Fruit fly (Drosophila melanogaster) whole organism, embryonic: Measurements from ENCODE around the gene PIG-B.

Source experiments
- Asciz ChIP-seq: fragments of 200-800 bp; sonication (Bioruptor generic); optimal IDR thresholded peaks from 2 replicates; lab custom pipeline; 2017; ENCODE audit warnings: missing biosample characterization, mild to moderate bottlenecking, missing genetic modification characterization, missing genetic modification reagents
- Bteb2 ChIP-seq: fragments of 200-800 bp; sonication (Bioruptor generic); optimal IDR thresholded peaks from 2 replicates; lab custom pipeline; 2016; ENCODE audit warnings: missing biosample characterization, missing genetic modification characterization
- C15 ChIP-seq: fragments of 200-800 bp; sonication (Bioruptor generic); IDR thresholded peaks from 3 replicates; pipeline ENCODE4 v1.3.6; 2022; ENCODE audit warnings: missing biosample characterization, missing genetic modification characterization
- CG11085 ChIP-seq: fragments of 200-800 bp; sonication (Bioruptor generic); IDR thresholded peaks from 2 replicates; pipeline ENCODE4 v1.3.6; 2022; ENCODE audit warnings: missing biosample characterization, missing genetic modification characterization
- CG11093 ChIP-seq: fragments of 200-800 bp; sonication (Bioruptor generic); IDR thresholded peaks from 3 replicates; pipeline ENCODE4 v1.3.6; 2022; ENCODE audit warnings: missing biosample characterization, missing genetic modification characterization
- CG11456 ChIP-seq: fragments of 200-800 bp; sonication (Bioruptor generic); IDR thresholded peaks from 3 replicates; pipeline ENCODE4 v1.3.6; 2022; ENCODE audit warnings: missing biosample characterization, missing genetic modification characterization
- CG11560 ChIP-seq: fragments of 200-800 bp; sonication (Bioruptor generic); IDR thresholded peaks from 3 replicates; pipeline ENCODE4 v1.3.6; 2022; ENCODE audit warnings: missing biosample characterization, missing genetic modification characterization
- CG11696 ChIP-seq: fragments of 200-800 bp; sonication (Bioruptor generic); IDR thresholded peaks from 2 replicates; pipeline ENCODE4 v1.3.6; 2022; ENCODE audit warnings: missing biosample characterization, missing genetic modification characterization
- CG13123 ChIP-seq: fragments of 200-800 bp; sonication (Bioruptor generic); optimal IDR thresholded peaks from 2 replicates; lab custom pipeline; 2016; ENCODE audit warnings: missing biosample characterization, missing genetic modification characterization
- CG13424 ChIP-seq: fragments of 200-800 bp; sonication (Bioruptor generic); optimal IDR thresholded peaks from 2 replicates; lab custom pipeline; 2019; ENCODE audit warnings: missing biosample characterization, mild to moderate bottlenecking, missing genetic modification characterization, moderate library complexity
- CG14014 ChIP-seq: fragments of 200-800 bp; sonication (Bioruptor generic); IDR thresholded peaks from 2 replicates; pipeline ENCODE4 v1.3.6; 2022; ENCODE audit warnings: missing biosample characterization, missing genetic modification characterization
- CG15479 ChIP-seq: fragments of 200-800 bp; sonication (Bioruptor generic); optimal IDR thresholded peaks from 3 replicates; lab custom pipeline; 2019; ENCODE audit warnings: missing biosample characterization, mild to moderate bottlenecking, missing genetic modification characterization, moderate library complexity
- CG16815 ChIP-seq: fragments of 200-800 bp; sonication (Bioruptor generic); optimal IDR thresholded peaks from 3 replicates; lab custom pipeline; 2017; ENCODE audit warnings: missing biosample characterization, mild to moderate bottlenecking, missing genetic modification characterization
- CG18011 ChIP-seq: fragments of 200-800 bp; sonication (Bioruptor generic); optimal IDR thresholded peaks from 2 replicates; lab custom pipeline; 2017; ENCODE audit warnings: missing biosample characterization, missing genetic modification characterization, mild to moderate bottlenecking, moderate library complexity, missing genotype
- CG30431 ChIP-seq: fragments of 200-800 bp; sonication (Bioruptor generic); optimal IDR thresholded peaks from 2 replicates; lab custom pipeline; 2017; ENCODE audit warnings: missing biosample characterization, missing genetic modification characterization
- CG3726 ChIP-seq: fragments of 200-800 bp; sonication (Bioruptor generic); IDR thresholded peaks from 3 replicates; pipeline ENCODE4, ENCODE4 v1.3.6; 2022; ENCODE audit warnings: missing biosample characterization, missing genetic modification characterization
- CG43689 ChIP-seq: fragments of 200-800 bp; sonication (Bioruptor generic); IDR thresholded peaks from 2 replicates; pipeline ENCODE4 v1.3.6; 2022; ENCODE audit warnings: missing biosample characterization, missing genetic modification characterization
- CG4820 ChIP-seq: fragments of 200-800 bp; sonication (Bioruptor generic); optimal IDR thresholded peaks from 3 replicates; lab custom pipeline; 2016; ENCODE audit warnings: missing biosample characterization, missing genetic modification characterization
- CG6654 ChIP-seq: fragments of 200-800 bp; sonication (Bioruptor generic); optimal IDR thresholded peaks from 2 replicates; lab custom pipeline; 2017; ENCODE audit warnings: missing biosample characterization, mild to moderate bottlenecking, missing genetic modification characterization
- CG6689 ChIP-seq: fragments of 200-800 bp; sonication (Bioruptor generic); IDR thresholded peaks from 2 replicates; pipeline ENCODE4 v1.3.6; 2022; ENCODE audit warnings: missing biosample characterization, missing genetic modification characterization
- CG7963 ChIP-seq: fragments of 200-800 bp; sonication (Bioruptor generic); IDR thresholded peaks from 3 replicates; pipeline ENCODE4 v1.3.6; 2022; ENCODE audit warnings: missing biosample characterization, missing genetic modification characterization; ENCODE audit not compliant: partially characterized antibody
- CG8290 ChIP-seq, 3 experiments: fragments of 200-800 bp; sonication (Bioruptor generic); optimal IDR thresholded peaks; 2 replicates each; lab custom pipeline; 2016 to 2019; ENCODE audit warnings: missing biosample characterization in 3 of 3, missing genetic modification characterization in 3 of 3, mild to moderate bottlenecking in 2 of 3, moderate library complexity in 1 of 3
- CG8924 ChIP-seq: fragments of 200-800 bp; optimal IDR thresholded peaks from 3 replicates; lab custom pipeline; 2019; ENCODE audit warnings: missing biosample characterization, mild to moderate bottlenecking, missing genetic modification characterization, moderate library complexity
- CG9437 ChIP-seq: fragments of 200-800 bp; sonication (Bioruptor generic); optimal IDR thresholded peaks from 2 replicates; lab custom pipeline; 2018; ENCODE audit warnings: missing biosample characterization, mild to moderate bottlenecking, missing genetic modification characterization
- CG9817 ChIP-seq: fragments of 200-800 bp; sonication (Bioruptor generic); optimal IDR thresholded peaks from 2 replicates; lab custom pipeline; 2018; ENCODE audit warnings: missing biosample characterization, mild to moderate bottlenecking, missing genetic modification characterization, moderate library complexity
- Dip2 ChIP-seq: fragments of 200-800 bp; sonication (Bioruptor generic); IDR thresholded peaks from 2 replicates; pipeline ENCODE4 v1.3.6; 2022; ENCODE audit warnings: missing biosample characterization, missing genetic modification characterization
- Fer3 ChIP-seq: fragments of 200-800 bp; sonication (Bioruptor generic); optimal IDR thresholded peaks from 2 replicates; lab custom pipeline; 2018; ENCODE audit warnings: missing biosample characterization, mild to moderate bottlenecking, missing genetic modification characterization, moderate library complexity
- HHEX ChIP-seq: fragments of 200-800 bp; sonication (Bioruptor generic); optimal IDR thresholded peaks from 3 replicates; lab custom pipeline; 2017; ENCODE audit warnings: missing biosample characterization, mild to moderate bottlenecking, missing genetic modification characterization, missing genetic modification reagents
- HLHmδ ChIP-seq: fragments of 200-800 bp; sonication (Bioruptor generic); optimal IDR thresholded peaks from 2 replicates; lab custom pipeline; 2018; ENCODE audit warnings: missing biosample characterization, mild to moderate bottlenecking, missing genetic modification characterization, moderate library complexity
- Hr78 ChIP-seq, 2 experiments: fragments of 200-800 bp in 1 of 2; fragments of >200 bp in 1 of 2; sonication (Bioruptor generic) in 1 of 2; optimal IDR thresholded peaks; 2 replicates each; lab custom pipeline; 2017 to 2019; ENCODE audit warnings: missing biosample characterization in 2 of 2, missing genetic modification characterization in 2 of 2, mild to moderate bottlenecking in 1 of 2, moderate library complexity in 1 of 2
- Scr ChIP-seq: fragments of 200-800 bp; sonication (Bioruptor generic); IDR thresholded peaks from 2 replicates; pipeline ENCODE4 v1.3.6; 2022; ENCODE audit warnings: missing biosample characterization, missing genetic modification characterization; ENCODE audit not compliant: partially characterized antibody
- aop ChIP-seq: fragments of 200-800 bp; sonication (Bioruptor generic); IDR thresholded peaks from 2 replicates; pipeline ENCODE4 v1.3.6; 2022; ENCODE audit warnings: missing biosample characterization, missing genetic modification characterization
- chif ChIP-seq, 2 experiments: fragments of 200-800 bp; sonication (Bioruptor generic); optimal IDR thresholded peaks; 3 replicates each; lab custom pipeline; 2016; ENCODE audit warnings: missing biosample characterization in 2 of 2, missing genetic modification characterization in 2 of 2
- crc ChIP-seq: fragments of 200-800 bp; sonication (Bioruptor generic); optimal IDR thresholded peaks from 2 replicates; lab custom pipeline; 2016; ENCODE audit warnings: missing biosample characterization, missing genetic modification characterization
- croc ChIP-seq: fragments of 200-800 bp; sonication (Bioruptor generic); conservative IDR thresholded peaks from 3 replicates; pipeline ENCODE4 v1.3.6; 2022; ENCODE audit warnings: missing biosample characterization, missing genetic modification characterization
- da ChIP-seq: fragments of 200-800 bp; sonication (Bioruptor generic); optimal IDR thresholded peaks from 2 replicates; lab custom pipeline; 2016; ENCODE audit warnings: missing biosample characterization, missing genetic modification characterization
- disco-r ChIP-seq: fragments of 200-800 bp; sonication (Bioruptor generic); optimal IDR thresholded peaks from 2 replicates; lab custom pipeline; 2016; ENCODE audit warnings: missing biosample characterization, missing genetic modification characterization
- fd96Cb ChIP-seq: fragments of 200-800 bp; sonication (Bioruptor generic); optimal IDR thresholded peaks from 2 replicates; lab custom pipeline; 2018; ENCODE audit warnings: missing biosample characterization, mild to moderate bottlenecking, missing genetic modification characterization, moderate library complexity
- gcm2 ChIP-seq: fragments of 200-800 bp; sonication (Bioruptor generic); optimal IDR thresholded peaks from 2 replicates; lab custom pipeline; 2016; ENCODE audit warnings: missing biosample characterization, missing genetic modification characterization
- klu ChIP-seq: fragments of 200-800 bp; sonication (Bioruptor generic); IDR thresholded peaks from 2 replicates; pipeline ENCODE4 v1.3.6; 2022; ENCODE audit warnings: missing biosample characterization, missing genetic modification characterization
- onecut ChIP-seq: fragments of 200-800 bp; sonication (Bioruptor generic); IDR thresholded peaks from 2 replicates; pipeline ENCODE4 v1.3.6; 2022; ENCODE audit warnings: missing biosample characterization, missing genetic modification characterization
- pan ChIP-seq, 4 experiments: fragments of >200 bp in 3 of 4; fragments of 200-800 bp in 1 of 4; sonication (Bioruptor generic) in 1 of 4; optimal IDR thresholded peaks in 3 of 4; IDR thresholded peaks in 1 of 4; 2 replicates each; pipeline versions ENCODE4 v1.3.6 to Lab custom; 2017 to 2022; ENCODE audit warnings: missing biosample characterization in 2 of 4, missing genetic modification characterization in 2 of 4, mixed read lengths in 1 of 4
- peb ChIP-seq: fragments of 200-800 bp; sonication (Bioruptor generic); IDR thresholded peaks from 2 replicates; pipeline ENCODE4 v1.3.6; 2022; ENCODE audit warnings: missing biosample characterization, missing genetic modification characterization
- pros ChIP-seq: fragments of 200-800 bp; sonication (Bioruptor generic); optimal IDR thresholded peaks from 3 replicates; lab custom pipeline; 2019; ENCODE audit warnings: missing biosample characterization, mild to moderate bottlenecking, missing genetic modification characterization, moderate library complexity
- rib ChIP-seq: fragments of 200-800 bp; sonication (Bioruptor generic); IDR thresholded peaks from 2 replicates; pipeline ENCODE4 v1.3.6; 2022; ENCODE audit warnings: missing biosample characterization, missing genetic modification characterization
- row ChIP-seq: fragments of 200-800 bp; sonication (Bioruptor generic); IDR thresholded peaks from 3 replicates; pipeline ENCODE4 v1.3.6; 2022; ENCODE audit warnings: missing biosample characterization, missing genetic modification characterization
- sd ChIP-seq: fragments of 200-800 bp; sonication (Bioruptor generic); optimal IDR thresholded peaks from 3 replicates; lab custom pipeline; 2018; ENCODE audit warnings: missing biosample characterization, mild to moderate bottlenecking, missing genetic modification characterization, moderate library complexity
- slp2 ChIP-seq: fragments of 200-800 bp; sonication (Bioruptor generic); optimal IDR thresholded peaks from 2 replicates; lab custom pipeline; 2016; ENCODE audit warnings: missing biosample characterization, missing genetic modification characterization
- tio ChIP-seq: fragments of 200-800 bp; sonication (Bioruptor generic); optimal IDR thresholded peaks from 2 replicates; lab custom pipeline; 2017; ENCODE audit warnings: missing biosample characterization, missing genetic modification characterization, inconsistent platforms
- twi ChIP-seq: fragments of 200-800 bp; optimal IDR thresholded peaks from 2 replicates; lab custom pipeline; 2019; ENCODE audit warnings: missing biosample characterization, mild to moderate bottlenecking, missing genetic modification characterization, moderate library complexity

PIG-B gene

dm6 chr3L:3785688-3786087 is 25.4 kb upstream of the PIG-B start (continued):
- TF ChIP-seq CG11085 (GFP tag; lab: Robert Waterston, UW) (no peak), CG6654 (GFP tag; lab: Kevin White, UChicago) (no peak), CG43689 (GFP tag; lab: Robert Waterston, UW) (no peak), CG11093 (GFP tag; lab: Robert Waterston, UW) (no peak), CG4820 (GFP tag; lab: Kevin White, UChicago) (no peak), CG3726 (GFP tag; lab: Robert Waterston, UW) (no peak), fd96Cb (peak; percentile 27), slp2 (GFP tag; lab: Kevin White, UChicago) (no peak), CG6689 (GFP tag; lab: Robert Waterston, UW) (peak; percentile 54; the same call in 1 of the 2 replicates), CG11456 (0 out of 3 replicates have a peak, but pooled peaks have one; percentile 51), CG11560 (tag; lab: Robert Waterston, UW) (no peak), HHEX (GFP tag; lab: Kevin White, UChicago) (no peak), CG9817 (tag; lab: Kevin White, UChicago) (no peak), disco-r (no peak), crc (GFP tag; lab: Kevin White, UChicago) (no peak), twi (no peak), CG18011 (GFP tag; lab: Kevin White, UChicago) (no peak), da (GFP tag; lab: Kevin White, UChicago) (no peak), peb (GFP tag; lab: Robert Waterston, UW) (peak; percentile 52), CG15479 (GFP tag; lab: Kevin White, UChicago) (no peak), row (peak; percentile 53; the same call in 2 of the 3 replicates), chif (GFP tag; optimal IDR thresholded peaks at IDR 0.05; lab: Kevin White, UChicago) (peak in 1 of 2 experiments; percentile 31), gcm2 (no peak), rib (GFP tag; lab: Robert Waterston, UW) (no peak), CG8290 (GFP tag; optimal IDR thresholded peaks at IDR 0.05; lab: Kevin White, UChicago) (no peak), CG8290 (tag; optimal IDR thresholded peaks at IDR 0.05; lab: Kevin White, UChicago) (peak in 1 of 2 experiments; percentile 7), klu (GFP tag; lab: Robert Waterston, UW) (no peak), CG13123 (GFP tag; lab: Kevin White, UChicago) (no peak), Bteb2 (no peak), CG7963 (GFP tag; lab: Robert Waterston, UW) (no peak), tio (GFP tag; lab: Kevin White, UChicago) (no peak), croc (GFP tag; lab: Robert Waterston, UW) (no peak), CG30431 (no peak), pan (optimal IDR thresholded peaks at IDR 0.05; lab: Kevin White, UChicago) (no peak), pan (GFP tag; optimal IDR thresholded peaks at IDR 0.05 in 1 of 2, IDR thresholded peaks at IDR 0.05 in 1 of 2) (peak in 1 of 2 experiments; percentile 61), C15 (GFP tag; lab: Robert Waterston, UW) (no peak), pros (GFP tag; lab: Kevin White, UChicago) (no peak), Fer3 (tag; lab: Kevin White, UChicago) (no peak), CG9437 (GFP tag; lab: Kevin White, UChicago) (no peak), sd (tag; lab: Kevin White, UChicago) (no peak), CG16815 (no peak), Dip2 (no peak), Hr78 (GFP tag; optimal IDR thresholded peaks at IDR 0.05; lab: Kevin White, UChicago) (no peak), CG8924 (no peak), CG13424 (tag; lab: Kevin White, UChicago) (peak; percentile 9), CG14014 (GFP tag; lab: Robert Waterston, UW) (no peak; the same call in 1 of the 2 replicates), aop (GFP tag; lab: Robert Waterston, UW) (no peak), HLHmδ (GFP tag; lab: Kevin White, UChicago) (no peak), onecut (peak; percentile 40), Scr (no peak), Asciz (peak; percentile 27), CG11696 (GFP tag; lab: Robert Waterston, UW) (no peak)
